Worm (Caenorhabditis elegans) whole organism, young adult: ENCODE data around the gene sri-36.

Source experiments
- B0035.1 ChIP-seq: sonication (generic microtip); optimal IDR thresholded peaks from 2 replicates; lab custom pipeline; 2016; ENCODE audit warnings: missing genetic modification characterization, mild to moderate bottlenecking, missing compliant biosample characterization, missing genotype, missing genetic modification reagents
- C06A6.2 ChIP-seq: fragments of 200-800 bp; sonication (Bioruptor generic); conservative IDR thresholded peaks from 2 replicates; pipeline ENCODE4 v1.3.6; 2022; ENCODE audit warnings: missing genetic modification characterization, missing compliant biosample characterization
- F22D6.2 ChIP-seq: sonication (generic microtip); optimal IDR thresholded peaks from 2 replicates; lab custom pipeline; 2016; ENCODE audit warnings: mild to moderate bottlenecking, missing genetic modification characterization, missing compliant biosample characterization
- F23B12.7 ChIP-seq: sonication (generic microtip); optimal IDR thresholded peaks from 2 replicates; lab custom pipeline; 2017; ENCODE audit warnings: missing genetic modification characterization, mild to moderate bottlenecking, missing compliant biosample characterization, antibody characterized with exemption, moderate library complexity; ENCODE audit not compliant: insufficient read depth
- ama-1 ChIP-seq, 3 experiments: fragments of 150-350 bp in 1 of 3; sonication (generic microtip) in 2 of 3; optimal IDR thresholded peaks; 2 replicates each; lab custom pipeline; 2014 to 2018; ENCODE audit warnings: missing biosample characterization in 2 of 3, missing genetic modification characterization in 2 of 3, missing genetic modification reagents in 2 of 3
- atf-7 ChIP-seq: sonication (generic microtip); optimal IDR thresholded peaks from 2 replicates; lab custom pipeline; 2017; ENCODE audit warnings: mild to moderate bottlenecking, missing genetic modification characterization, missing compliant biosample characterization
- athp-1 ChIP-seq: sonication (generic microtip); optimal IDR thresholded peaks from 2 replicates; lab custom pipeline; 2017; ENCODE audit warnings: mild to moderate bottlenecking, missing genetic modification characterization, missing compliant biosample characterization
- attf-6 ChIP-seq: fragments of 200-800 bp; sonication (Bioruptor generic); IDR thresholded peaks from 2 replicates; pipeline ENCODE4 v1.3.6; 2022; ENCODE audit warnings: missing genetic modification reagents, missing genetic modification characterization, missing compliant biosample characterization
- ccch-3 ChIP-seq: fragments of 200-800 bp; sonication (Bioruptor generic); optimal IDR thresholded peaks from 2 replicates; lab custom pipeline; 2018; ENCODE audit warnings: mild to moderate bottlenecking, missing genetic modification characterization, missing compliant biosample characterization
- cebp-2 ChIP-seq: fragments of 200-800 bp; sonication (Bioruptor generic); IDR thresholded peaks from 2 replicates; pipeline ENCODE4 v1.3.6; 2022; ENCODE audit warnings: missing genetic modification characterization, missing compliant biosample characterization
- ceh-100 ChIP-seq: fragments of 200-800 bp; sonication (Bioruptor generic); IDR thresholded peaks from 2 replicates; pipeline ENCODE4 v1.3.6; 2022; ENCODE audit warnings: missing genetic modification reagents, missing genetic modification characterization, missing compliant biosample characterization
- ceh-40 ChIP-seq: fragments of 200-800 bp; sonication (Bioruptor generic); IDR thresholded peaks from 2 replicates; pipeline ENCODE4 v1.3.6; 2022; ENCODE audit warnings: missing genetic modification characterization, missing compliant biosample characterization
- chd-7 ChIP-seq: sonication (generic microtip); optimal IDR thresholded peaks from 2 replicates; lab custom pipeline; 2016; ENCODE audit warnings: mild to moderate bottlenecking, missing genetic modification characterization, moderate library complexity, missing compliant biosample characterization
- dox-1 ChIP-seq: fragments of 200-800 bp; sonication (Bioruptor generic); IDR thresholded peaks from 2 replicates; pipeline ENCODE4 v1.3.6; 2022; ENCODE audit warnings: missing genetic modification reagents, missing genetic modification characterization, missing compliant biosample characterization
- egrh-3 ChIP-seq: fragments of 200-800 bp; sonication (Bioruptor generic); IDR thresholded peaks from 2 replicates; pipeline ENCODE4 v1.3.6; 2022; ENCODE audit warnings: missing genetic modification reagents, missing genetic modification characterization, missing compliant biosample characterization
- gei-17 ChIP-seq: fragments of 200-800 bp; sonication (Bioruptor generic); optimal IDR thresholded peaks from 2 replicates; lab custom pipeline; 2018; ENCODE audit warnings: mild to moderate bottlenecking, missing genetic modification characterization, missing compliant biosample characterization
- hlh-12 ChIP-seq: sonication (generic microtip); optimal IDR thresholded peaks from 2 replicates; lab custom pipeline; 2016; ENCODE audit warnings: missing genetic modification characterization, missing compliant biosample characterization
- hmg-20 ChIP-seq: fragments of 200-800 bp; sonication (Bioruptor generic); IDR thresholded peaks from 2 replicates; pipeline ENCODE4 v1.3.6; 2022; ENCODE audit warnings: missing genetic modification reagents, missing genetic modification characterization, missing compliant biosample characterization
- hsf-1 ChIP-seq: fragments of 200-800 bp; sonication (Bioruptor generic); IDR thresholded peaks from 2 replicates; pipeline ENCODE4 v1.3.6; 2022; ENCODE audit warnings: missing genetic modification reagents, missing genetic modification characterization, missing compliant biosample characterization
- let-526 ChIP-seq: fragments of 200-800 bp; sonication (Bioruptor generic); IDR thresholded peaks from 2 replicates; pipeline ENCODE4 v1.3.6; 2022; ENCODE audit warnings: missing genetic modification reagents, missing genetic modification characterization, missing compliant biosample characterization
- let-607 ChIP-seq, 2 experiments: fragments of 200-800 bp in 1 of 2; sonication (Bioruptor generic) in 1 of 2; sonication (generic microtip) in 1 of 2; optimal IDR thresholded peaks; 2 replicates each; lab custom pipeline; 2016 to 2018; ENCODE audit warnings: mild to moderate bottlenecking in 2 of 2, missing compliant biosample characterization in 2 of 2, missing genetic modification characterization in 2 of 2, moderate library complexity in 2 of 2, missing genotype in 1 of 2
- lin-35 ChIP-seq, 3 experiments: fragments of 150-350 bp in 2 of 3; sonication (generic microtip) in 1 of 3; optimal IDR thresholded peaks; 2 replicates each; lab custom pipeline; 2014 to 2018; ENCODE audit warnings: missing biosample characterization in 3 of 3, missing genetic modification characterization in 3 of 3, missing genetic modification reagents in 3 of 3
- lin-40 ChIP-seq: sonication (generic microtip); optimal IDR thresholded peaks from 2 replicates; lab custom pipeline; 2016; ENCODE audit warnings: missing genetic modification characterization, mild to moderate bottlenecking, missing compliant biosample characterization, missing genotype, missing genetic modification reagents
- lir-1 ChIP-seq: fragments of 200-800 bp; sonication (Bioruptor generic); conservative IDR thresholded peaks from 2 replicates; pipeline ENCODE4 v1.3.6; 2022; ENCODE audit warnings: missing genetic modification reagents, missing genetic modification characterization, missing compliant biosample characterization
- lsy-27 ChIP-seq: sonication (generic microtip); optimal IDR thresholded peaks from 2 replicates; lab custom pipeline; 2017; ENCODE audit warnings: missing genetic modification characterization, mild to moderate bottlenecking, missing compliant biosample characterization, antibody characterized with exemption, missing genotype, borderline replicate concordance; ENCODE audit not compliant: insufficient read depth
- madf-3 ChIP-seq: fragments of 200-800 bp; sonication (Bioruptor generic); IDR thresholded peaks from 2 replicates; pipeline ENCODE4 v1.3.6; 2022; ENCODE audit warnings: missing genetic modification reagents, missing genetic modification characterization, missing compliant biosample characterization
- madf-6 ChIP-seq: fragments of 200-800 bp; sonication (Bioruptor generic); IDR thresholded peaks from 2 replicates; pipeline ENCODE4 v1.3.6; 2022; ENCODE audit warnings: missing genetic modification reagents, missing genetic modification characterization, missing compliant biosample characterization
- mcd-1 ChIP-seq: fragments of 200-800 bp; sonication (Bioruptor generic); IDR thresholded peaks from 2 replicates; pipeline ENCODE4 v1.3.6; 2022; ENCODE audit warnings: missing genetic modification reagents, missing genetic modification characterization, missing compliant biosample characterization
- nhr-120 ChIP-seq: fragments of 200-800 bp; sonication (Bioruptor generic); IDR thresholded peaks from 2 replicates; pipeline ENCODE4 v1.3.6; 2022; ENCODE audit warnings: missing genetic modification characterization, missing compliant biosample characterization
- repo-1 ChIP-seq: sonication (generic microtip); optimal IDR thresholded peaks from 2 replicates; lab custom pipeline; 2017; ENCODE audit warnings: mild to moderate bottlenecking, missing genetic modification characterization, missing compliant biosample characterization
- rpc-1 ChIP-seq, 2 experiments: fragments of 150-350 bp in 1 of 2; sonication (generic microtip) in 1 of 2; optimal IDR thresholded peaks; 2 replicates each; lab custom pipeline; 2014 to 2018; ENCODE audit warnings: missing biosample characterization in 1 of 2, missing genetic modification characterization in 1 of 2, missing genetic modification reagents in 1 of 2, missing genotype in 1 of 2
- snpc-1.3 ChIP-seq: sonication (generic microtip); optimal IDR thresholded peaks from 2 replicates; lab custom pipeline; 2017; ENCODE audit warnings: missing genetic modification characterization, mild to moderate bottlenecking, missing compliant biosample characterization, antibody characterized with exemption, moderate library complexity, missing genotype, missing genetic modification reagents; ENCODE audit not compliant: insufficient read depth
- tbx-9 ChIP-seq: sonication (generic microtip); optimal IDR thresholded peaks from 2 replicates; lab custom pipeline; 2016; ENCODE audit warnings: borderline replicate concordance, missing genetic modification characterization, inconsistent platforms, missing compliant biosample characterization
- tlf-1 ChIP-seq: fragments of 200-800 bp; sonication (Bioruptor generic); optimal IDR thresholded peaks from 2 replicates; lab custom pipeline; 2018; ENCODE audit warnings: mild to moderate bottlenecking, missing genetic modification characterization, missing compliant biosample characterization
- zfh-2 ChIP-seq: fragments of 200-800 bp; sonication (Bioruptor generic); conservative IDR thresholded peaks from 2 replicates; pipeline ENCODE4 v1.3.6; 2022; ENCODE audit warnings: missing genetic modification reagents, missing genetic modification characterization, missing compliant biosample characterization
- ztf-25 ChIP-seq: fragments of 200-800 bp; sonication (Bioruptor generic); IDR thresholded peaks from 2 replicates; pipeline ENCODE4 v1.3.6; 2022; ENCODE audit warnings: missing genetic modification reagents, missing genetic modification characterization, missing compliant biosample characterization

Gene sri-36

DNA sequence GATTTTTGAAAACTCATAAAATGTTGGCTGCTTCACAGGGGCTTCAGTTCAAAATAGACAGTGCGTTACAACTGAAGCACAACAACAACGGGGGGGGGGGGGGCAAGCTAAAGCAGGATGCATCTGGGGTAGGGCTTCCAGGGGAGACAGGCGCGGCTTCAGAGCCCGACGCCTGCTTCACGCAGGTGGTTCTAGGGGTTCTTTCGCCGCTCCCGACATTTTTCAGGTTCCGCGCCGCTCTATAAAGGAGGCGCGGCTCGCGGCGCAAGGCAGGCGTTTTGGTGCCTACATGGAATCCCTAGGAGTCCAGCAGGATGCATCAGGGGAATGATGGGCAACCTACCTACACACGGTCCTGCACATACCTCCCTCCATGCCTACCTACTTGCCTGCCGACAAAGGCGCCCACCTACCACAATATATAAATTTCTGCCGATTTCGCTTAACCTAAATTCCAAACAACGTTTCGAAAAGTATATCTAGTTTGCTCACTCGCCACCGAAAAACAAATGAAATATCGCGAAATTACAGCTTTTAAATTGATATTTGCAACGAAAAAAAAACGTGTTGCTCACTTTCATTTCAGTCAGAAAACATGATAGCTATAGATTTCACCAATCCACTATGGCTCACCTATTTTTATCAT is 41.9 kb upstream of the sri-36 start, which contains the start of gene sri-71:
TSS of gene sri-71 (plus strand) at position 596 of the 646 bp plus-strand sequence.
- TF ChIP-seq dox-1, result 0 out of 2 replicates have a peak, but pooled peaks have one; percentile 26
- peak; percentile 87; the same call in 1 of the 2 replicates for TF ChIP-seq egrh-3 (GFP tag; lab: Robert Waterston, UW)
- no peak for TF ChIP-seq ama-1 (optimal IDR thresholded peaks at IDR 0.05; lab: Kevin White, UChicago)
- TF ChIP-seq ama-1 (GFP tag; optimal IDR thresholded peaks at IDR 0.05; lab: Kevin White, UChicago), result no peak
- TF ChIP-seq repo-1 (tag; lab: Kevin White, UChicago), result no peak
- TF ChIP-seq let-607 (tag; optimal IDR thresholded peaks at IDR 0.05; lab: Kevin White, UChicago), result no peak
- TF ChIP-seq tbx-9 (tag; lab: Kevin White, UChicago), result no peak
- no peak for TF ChIP-seq let-526 (GFP tag; lab: Robert Waterston, UW)
- no peak for TF ChIP-seq lin-35 (GFP tag; optimal IDR thresholded peaks at IDR 0.05; lab: Kevin White, UChicago)
- no peak for TF ChIP-seq F23B12.7 (tag; lab: Kevin White, UChicago)
- TF ChIP-seq C06A6.2 (GFP tag; lab: Robert Waterston, UW), result no peak
- TF ChIP-seq cebp-2 (GFP tag; lab: Robert Waterston, UW), result no peak
- TF ChIP-seq lsy-27 (tag; lab: Kevin White, UChicago), result no peak
- TF ChIP-seq madf-6 (GFP tag; lab: Robert Waterston, UW), result no peak
- peak; percentile 4 for TF ChIP-seq chd-7 (tag; lab: Kevin White, UChicago)
- no peak for TF ChIP-seq hsf-1 (GFP tag; lab: Robert Waterston, UW)
- TF ChIP-seq ceh-100 (GFP tag; lab: Robert Waterston, UW), result no peak
- no peak for TF ChIP-seq lir-1 (GFP tag; lab: Robert Waterston, UW)
- no peak for TF ChIP-seq gei-17 (GFP tag; lab: Kevin White, UChicago)
- peak; percentile 91 for TF ChIP-seq zfh-2 (GFP tag; lab: Robert Waterston, UW)
- TF ChIP-seq athp-1 (tag; lab: Kevin White, UChicago), result no peak
- TF ChIP-seq, all 124 proteins: peak for 4

DNA sequence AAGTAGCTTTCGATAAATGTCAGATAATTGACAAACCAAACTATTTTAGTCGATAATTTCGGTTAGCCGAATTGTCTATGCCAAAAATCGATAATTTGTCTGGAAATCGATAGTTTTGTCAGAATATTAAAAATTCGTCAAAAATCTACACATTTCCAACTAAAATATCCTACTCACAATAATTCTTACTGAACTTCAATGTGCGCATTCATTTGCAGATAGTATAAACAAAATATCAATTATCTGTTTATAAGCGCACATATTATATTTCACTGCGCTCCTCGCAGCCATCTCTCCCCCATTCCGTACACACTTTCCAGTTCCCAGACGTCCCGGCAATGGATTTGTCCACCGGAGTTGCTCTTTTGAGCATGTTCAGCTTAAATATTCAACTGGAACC is 39.4 kb upstream of the sri-36 start, which contains the start of gene lgc-28:
TSS of gene lgc-28 (plus strand) at position 301 of the 400 bp plus-strand sequence.
- TF ChIP-seq tlf-1 (GFP tag; lab: Kevin White, UChicago) (no peak), hlh-12 (no peak), atf-7 (tag; lab: Kevin White, UChicago) (no peak), ztf-25 (no peak), hmg-20 (no peak), ccch-3 (GFP tag; lab: Kevin White, UChicago) (no peak), snpc-1.3 (tag; lab: Kevin White, UChicago) (no peak), nhr-120 (GFP tag; lab: Robert Waterston, UW) (no peak), attf-6 (no peak), rpc-1 (optimal IDR thresholded peaks at IDR 0.05; lab: Kevin White, UChicago) (no peak), rpc-1 (tag; optimal IDR thresholded peaks at IDR 0.05; lab: Kevin White, UChicago) (no peak), F22D6.2 (no peak), tbx-9 (tag; lab: Kevin White, UChicago) (no peak), cebp-2 (GFP tag; lab: Robert Waterston, UW) (no peak), let-607 (tag; optimal IDR thresholded peaks at IDR 0.05; lab: Kevin White, UChicago) (no peak), mcd-1 (no peak), lin-40 (tag; lab: Kevin White, UChicago) (no peak), ceh-40 (no peak), B0035.1 (no peak), madf-3 (no peak)
- TF ChIP-seq, all 124 proteins: peak for 0
